Worm (Caenorhabditis elegans): ENCODE results near the gene Y39G8B.9.

- TF ChIP-seq zfp-2 (tag; optimal IDR thresholded peaks at IDR 0.05) (no peak), lin-13 (GFP tag; optimal IDR thresholded peaks at IDR 0.05) (no peak), saeg-2 (GFP tag; IDR thresholded peaks at IDR 0.05) (no peak), nhr-11 (tag; optimal IDR thresholded peaks at IDR 0.05) (no peak), lin-1 (GFP tag; IDR thresholded peaks at IDR 0.05) (no peak), aly-2 (tag; optimal IDR thresholded peaks at IDR 0.05) (no peak), nhr-25 (tag; optimal IDR thresholded peaks at IDR 0.05; ENCODE audit: borderline replicate concordance, insufficient read depth) (no peak), nhr-41 (GFP tag; IDR thresholded peaks at IDR 0.05) (no peak), ama-1 (optimal IDR thresholded peaks at IDR 0.05) (no peak)
Measured at ce11 chrII:13945527-13945926, 35.6 kb upstream of the Y39G8B.9 start.
